Worm (Caenorhabditis elegans): ENCODE data around the gene fbxa-202.

The fbxa-202 gene

ce11 chrV:6278117-6279081 lies 48.7 kb upstream of the fbxa-202 start, which contains the start of gene fil-2 (continued):
- TF ChIP-seq Y56A3A.18 (GFP tag; IDR thresholded peaks at IDR 0.05) (peak; percentile 95), F23B12.7 (tag; optimal IDR thresholded peaks at IDR 0.05; ENCODE audit: insufficient read depth) (no peak), somi-1 (GFP tag; optimal IDR thresholded peaks at IDR 0.05) (no peak), lir-1 (GFP tag; conservative IDR thresholded peaks at IDR 0.05) (no peak), mes-4 (tag; optimal IDR thresholded peaks at IDR 0.05) (no peak), efl-1 (GFP tag; optimal IDR thresholded peaks at IDR 0.05) (no peak), F49E8.2 (tag; optimal IDR thresholded peaks at IDR 0.05; ENCODE audit: insufficient read depth) (no peak), B0019.2 (GFP tag; conservative IDR thresholded peaks at IDR 0.05) (no peak), mxl-1 (tag; optimal IDR thresholded peaks at IDR 0.05) (no peak), lsl-1 (GFP tag; optimal IDR thresholded peaks at IDR 0.05) (no peak), ztf-18 (tag; optimal IDR thresholded peaks at IDR 0.05) (no peak), C06A6.2 (GFP tag; conservative IDR thresholded peaks at IDR 0.05) (no peak; the same call in 1 of the 2 replicates), ztf-3 (GFP tag; optimal IDR thresholded peaks at IDR 0.05) (peak; percentile 74), egl-18 (GFP tag; IDR thresholded peaks at IDR 0.05) (no peak), ccch-3 (GFP tag; optimal IDR thresholded peaks at IDR 0.05) (no peak), sea-2 (GFP tag; IDR thresholded peaks at IDR 0.05) (peak; percentile 37; the same call in 1 of the 2 replicates), cebp-2 (GFP tag; IDR thresholded peaks at IDR 0.05) (no peak), let-607 (tag; optimal IDR thresholded peaks at IDR 0.05) (peak in 1 of 2 experiments; percentile 4), snpc-1.3 (tag; optimal IDR thresholded peaks at IDR 0.05; ENCODE audit: insufficient read depth) (peak; percentile 8), hsf-1 (GFP tag; IDR thresholded peaks at IDR 0.05) (no peak), Y67H2A.10 (GFP tag; conservative IDR thresholded peaks at IDR 0.05) (no peak), nfya-2 (GFP tag; IDR thresholded peaks at IDR 0.05) (no peak), ztf-6 (GFP tag; IDR thresholded peaks at IDR 0.05) (no peak), nhr-90 (tag; optimal IDR thresholded peaks at IDR 0.05) (no peak), attf-6 (GFP tag; IDR thresholded peaks at IDR 0.05) (no peak), Y95B8A.8 (GFP tag; IDR thresholded peaks at IDR 0.05) (no peak; the same call in 1 of the 2 replicates), dox-1 (GFP tag; IDR thresholded peaks at IDR 0.05) (no peak), him-1 (tag; optimal IDR thresholded peaks at IDR 0.05) (no peak), K11D2.4 (GFP tag; IDR thresholded peaks at IDR 0.05) (peak; percentile 40), chd-7 (tag; optimal IDR thresholded peaks at IDR 0.05) (peak; percentile 57), dpl-1 (GFP tag; optimal IDR thresholded peaks at IDR 0.05) (no peak), egl-44 (GFP tag; IDR thresholded peaks at IDR 0.05) (peak; percentile 62; the same call in 1 of the 2 replicates), ztf-28 (GFP tag; IDR thresholded peaks at IDR 0.05) (no peak), ceh-58 (GFP tag; IDR thresholded peaks at IDR 0.05) (no peak), lsy-27 (tag; optimal IDR thresholded peaks at IDR 0.05; ENCODE audit: borderline replicate concordance, insufficient read depth) (no peak), die-1 (tag; optimal IDR thresholded peaks at IDR 0.05) (no peak), F22D6.2 (tag; optimal IDR thresholded peaks at IDR 0.05) (peak; percentile 17)

ce11 chrV:6280067-6280466 lies 47.0 kb upstream of the fbxa-202 start:
- TF ChIP-seq Y56A3A.18 (GFP tag; IDR thresholded peaks at IDR 0.05) (no peak), nhr-80 (tag; optimal IDR thresholded peaks at IDR 0.05) (peak; percentile 34)
